Fruit fly (Drosophila melanogaster) whole organism, prepupa: Measurements from ENCODE around the gene fend.

Experiments used
- CG10631 ChIP-seq: fragments of 200-800 bp; sonication (Bioruptor generic); optimal IDR thresholded peaks from 2 replicates; lab custom pipeline; 2016; ENCODE audit warnings: missing biosample characterization, missing genetic modification characterization
- CG11762 ChIP-seq: fragments of 200-800 bp; sonication (Bioruptor generic); optimal IDR thresholded peaks from 3 replicates; lab custom pipeline; 2016; ENCODE audit warnings: missing biosample characterization, missing genetic modification characterization; ENCODE audit not compliant: insufficient read depth
- CG16779 ChIP-seq: fragments of 200-800 bp; sonication (Bioruptor generic); optimal IDR thresholded peaks from 3 replicates; lab custom pipeline; 2017; ENCODE audit warnings: missing biosample characterization, mild to moderate bottlenecking, missing genetic modification characterization
- CG31627 ChIP-seq: fragments of 200-800 bp; sonication (Bioruptor generic); optimal IDR thresholded peaks from 3 replicates; lab custom pipeline; 2016; ENCODE audit warnings: missing biosample characterization, missing genetic modification characterization
- CG9139 ChIP-seq: fragments of 200-800 bp; sonication (Bioruptor generic); optimal IDR thresholded peaks from 3 replicates; lab custom pipeline; 2017; ENCODE audit warnings: missing biosample characterization, mild to moderate bottlenecking, missing genetic modification characterization
- Eip93F ChIP-seq: fragments of 200-800 bp; sonication (Bioruptor generic); optimal IDR thresholded peaks from 2 replicates; lab custom pipeline; 2016; ENCODE audit warnings: missing biosample characterization, mild to moderate bottlenecking, missing genetic modification characterization
- Hr39 ChIP-seq: fragments of 200-800 bp; sonication (Bioruptor generic); optimal IDR thresholded peaks from 2 replicates; lab custom pipeline; 2016; ENCODE audit warnings: missing biosample characterization, missing genetic modification characterization
- OdsH ChIP-seq: fragments of 200-800 bp; sonication (Bioruptor generic); optimal IDR thresholded peaks from 3 replicates; lab custom pipeline; 2016; ENCODE audit warnings: missing biosample characterization, missing genetic modification characterization
- Sox15 ChIP-seq: fragments of 200-800 bp; sonication (Bioruptor generic); optimal IDR thresholded peaks from 3 replicates; lab custom pipeline; 2016; ENCODE audit warnings: missing biosample characterization, missing genetic modification characterization
- cyc ChIP-seq: fragments of 200-800 bp; sonication (Bioruptor generic); optimal IDR thresholded peaks from 3 replicates; lab custom pipeline; 2016; ENCODE audit warnings: missing biosample characterization, missing genetic modification characterization
- dsx ChIP-seq: fragments of 200-800 bp; optimal IDR thresholded peaks from 3 replicates; lab custom pipeline; 2019; ENCODE audit warnings: missing biosample characterization, mild to moderate bottlenecking, missing genetic modification characterization, moderate library complexity; ENCODE audit not compliant: poor library complexity, severe bottlenecking
- esn ChIP-seq: fragments of 200-800 bp; sonication (Bioruptor generic); optimal IDR thresholded peaks from 2 replicates; lab custom pipeline; 2016; ENCODE audit warnings: missing biosample characterization, mild to moderate bottlenecking, missing genetic modification characterization, moderate library complexity
- vri ChIP-seq: fragments of 200-800 bp; sonication (Bioruptor generic); optimal IDR thresholded peaks from 3 replicates; lab custom pipeline; 2016; ENCODE audit warnings: missing biosample characterization, mild to moderate bottlenecking, missing genetic modification characterization

DNA sequence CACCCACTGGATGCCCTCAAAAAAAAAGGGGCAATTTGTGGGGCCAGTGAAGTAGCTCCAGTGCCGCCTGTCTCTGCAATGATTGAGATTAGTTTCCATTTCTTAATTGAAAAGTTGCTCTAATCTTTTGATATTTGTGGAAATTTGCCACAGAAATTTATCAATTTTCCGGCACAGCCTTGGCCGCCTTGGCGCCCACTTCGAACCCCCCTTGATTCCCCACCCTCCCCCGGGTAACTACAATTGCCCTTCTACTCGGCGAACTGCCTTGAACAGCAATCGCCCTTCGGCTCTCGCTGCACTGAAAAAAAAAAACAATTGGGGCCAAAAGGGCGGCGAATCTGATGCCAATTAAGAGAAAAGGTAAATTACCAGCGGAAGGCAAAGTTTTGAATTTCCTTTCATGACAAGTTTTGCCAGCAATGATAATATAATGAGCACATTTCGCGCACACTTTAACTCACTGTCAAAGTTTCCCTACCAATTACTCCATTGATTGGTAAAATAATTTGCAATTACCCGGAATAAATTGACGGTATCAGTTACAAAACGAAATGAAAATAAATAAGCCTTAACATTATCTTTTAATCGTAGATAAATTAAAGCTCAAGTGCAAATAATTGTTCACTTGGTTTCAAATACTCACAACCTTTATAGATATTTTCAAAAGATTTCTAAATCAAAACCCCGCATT is 15.1 kb downstream of the fend start:
- TF ChIP-seq dsx (GFP tag; lab: Kevin White, UChicago) (no peak), CG31627 (no peak), OdsH (GFP tag; lab: Kevin White, UChicago) (no peak), vri (GFP tag; lab: Kevin White, UChicago) (no peak), cyc (no peak), CG11762 (GFP tag; lab: Kevin White, UChicago) (no peak), Hr39 (GFP tag; lab: Kevin White, UChicago) (no peak), Eip93F (no peak), Sox15 (GFP tag; lab: Kevin White, UChicago) (no peak), CG10631 (no peak), CG16779 (tag; lab: Kevin White, UChicago) (no peak), CG9139 (GFP tag; lab: Kevin White, UChicago) (no peak), esn (GFP tag; lab: Kevin White, UChicago) (no peak)
